Worm (Caenorhabditis elegans): ENCODE data around the gene mrp-6.

DNA sequence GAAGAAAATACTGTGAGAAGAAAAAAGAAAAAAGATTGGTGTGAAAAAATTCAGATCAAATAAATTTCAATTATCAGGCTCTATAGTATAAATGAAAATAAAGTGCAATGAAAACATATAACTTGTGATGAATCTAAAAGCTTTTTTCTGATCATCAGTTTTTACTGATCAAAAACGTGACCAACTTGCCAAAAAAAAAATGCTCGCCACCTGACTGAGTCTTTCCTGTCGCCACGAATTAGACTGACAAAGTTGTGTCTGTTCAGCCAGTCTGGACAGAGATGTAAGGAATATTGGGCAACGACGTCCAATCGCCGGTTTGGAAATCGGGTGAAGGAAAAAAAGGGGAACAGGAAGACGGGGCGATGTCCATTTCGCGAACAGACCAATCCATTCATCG, 32.9 kb upstream of the mrp-6 start:
- TF ChIP-seq ces-1 (GFP tag; optimal IDR thresholded peaks at IDR 0.05) (no peak), ztf-11 (tag; optimal IDR thresholded peaks at IDR 0.05) (no peak), elt-3 (tag; optimal IDR thresholded peaks at IDR 0.05) (no peak), unc-120 (tag; optimal IDR thresholded peaks at IDR 0.05; ENCODE audit: poor library complexity, severe bottlenecking) (no peak), flh-1 (GFP tag; optimal IDR thresholded peaks at IDR 0.05) (no peak), zip-8 (tag; optimal IDR thresholded peaks at IDR 0.05) (no peak), unc-62 (GFP tag; optimal IDR thresholded peaks at IDR 0.05) (no peak), mep-1 (tag; optimal IDR thresholded peaks at IDR 0.05) (no peak), mab-5 (tag; optimal IDR thresholded peaks at IDR 0.05) (no peak), mls-2 (tag; optimal IDR thresholded peaks at IDR 0.05) (no peak), lsy-2 (tag; optimal IDR thresholded peaks at IDR 0.05) (no peak)
